Worm (Caenorhabditis elegans): Measurements from ENCODE around the gene gst-4.

gst-4 gene

ce11 chrIV:10144909-10145308 lies 2.9 kb downstream of the gst-4 start:
- TF ChIP-seq ztf-23 (GFP tag; IDR thresholded peaks at IDR 0.05) (no peak), tab-1 (GFP tag; IDR thresholded peaks at IDR 0.05) (no peak), klf-2 (GFP tag; conservative IDR thresholded peaks at IDR 0.05) (no peak), T22C8.4 (GFP tag; IDR thresholded peaks at IDR 0.05) (no peak), med-1 (GFP tag; optimal IDR thresholded peaks at IDR 0.05; ENCODE audit: insufficient read depth) (no peak), flt-1 (GFP tag; IDR thresholded peaks at IDR 0.05) (no peak), cog-1 (tag; optimal IDR thresholded peaks at IDR 0.05) (no peak), ztf-29 (GFP tag; IDR thresholded peaks at IDR 0.05) (no peak), ref-1 (GFP tag; conservative IDR thresholded peaks at IDR 0.05) (no peak)

- TF ChIP-seq flt-1 (GFP tag; IDR thresholded peaks at IDR 0.05) (no peak), klf-2 (GFP tag; conservative IDR thresholded peaks at IDR 0.05) (no peak), med-1 (GFP tag; optimal IDR thresholded peaks at IDR 0.05; ENCODE audit: insufficient read depth) (no peak), ztf-29 (GFP tag; IDR thresholded peaks at IDR 0.05) (no peak), tab-1 (GFP tag; IDR thresholded peaks at IDR 0.05) (no peak), cog-1 (tag; optimal IDR thresholded peaks at IDR 0.05) (no peak), ref-1 (GFP tag; conservative IDR thresholded peaks at IDR 0.05) (no peak), T22C8.4 (GFP tag; IDR thresholded peaks at IDR 0.05) (no peak), ztf-23 (GFP tag; IDR thresholded peaks at IDR 0.05) (no peak)
These were observed 4.9 kb downstream of the gst-4 start, which contains the start of gene T14G10.8 for ce11 chrIV:10146885-10147284. Gene T14G10.8, minus strand, starts transcription at chrIV:10146985.

ce11 chrIV:10148938-10149337 lies 6.9 kb downstream of the gst-4 start, which contains the start of gene pigs-1:
Gene pigs-1, minus strand, starts transcription at chrIV:10149038.
- TF ChIP-seq tab-1 (GFP tag; IDR thresholded peaks at IDR 0.05), result no peak
- TF ChIP-seq flt-1 (GFP tag; IDR thresholded peaks at IDR 0.05), result no peak
- no peak for TF ChIP-seq klf-2 (GFP tag; conservative IDR thresholded peaks at IDR 0.05)
- TF ChIP-seq ref-1 (GFP tag; conservative IDR thresholded peaks at IDR 0.05), result no peak
- TF ChIP-seq med-1 (GFP tag; optimal IDR thresholded peaks at IDR 0.05; ENCODE audit: insufficient read depth), result no peak
- no peak for TF ChIP-seq ztf-29 (GFP tag; IDR thresholded peaks at IDR 0.05)
- TF ChIP-seq cog-1 (tag; optimal IDR thresholded peaks at IDR 0.05), result no peak
- no peak for TF ChIP-seq ztf-23 (GFP tag; IDR thresholded peaks at IDR 0.05)
- no peak for TF ChIP-seq T22C8.4 (GFP tag; IDR thresholded peaks at IDR 0.05)

- TF ChIP-seq med-1 (GFP tag; optimal IDR thresholded peaks at IDR 0.05; ENCODE audit: insufficient read depth) (no peak), T22C8.4 (GFP tag; IDR thresholded peaks at IDR 0.05) (no peak), ztf-23 (GFP tag; IDR thresholded peaks at IDR 0.05) (no peak), klf-2 (GFP tag; conservative IDR thresholded peaks at IDR 0.05) (no peak), ztf-29 (GFP tag; IDR thresholded peaks at IDR 0.05) (no peak), cog-1 (tag; optimal IDR thresholded peaks at IDR 0.05) (no peak), flt-1 (GFP tag; IDR thresholded peaks at IDR 0.05) (no peak), tab-1 (GFP tag; IDR thresholded peaks at IDR 0.05) (no peak), ref-1 (GFP tag; conservative IDR thresholded peaks at IDR 0.05) (no peak)
These were observed 8.6 kb downstream of the gst-4 start, which contains the start of gene tsp-12 for ce11 chrIV:10150552-10151004. Gene tsp-12, minus strand, starts transcription at chrIV:10150602.

- TF ChIP-seq T22C8.4 (GFP tag; IDR thresholded peaks at IDR 0.05) (no peak), flt-1 (GFP tag; IDR thresholded peaks at IDR 0.05) (no peak), ref-1 (GFP tag; conservative IDR thresholded peaks at IDR 0.05) (no peak), ztf-23 (GFP tag; IDR thresholded peaks at IDR 0.05) (no peak), med-1 (GFP tag; optimal IDR thresholded peaks at IDR 0.05; ENCODE audit: insufficient read depth) (no peak), tab-1 (GFP tag; IDR thresholded peaks at IDR 0.05) (no peak), cog-1 (tag; optimal IDR thresholded peaks at IDR 0.05) (no peak), klf-2 (GFP tag; conservative IDR thresholded peaks at IDR 0.05) (no peak), ztf-29 (GFP tag; IDR thresholded peaks at IDR 0.05) (no peak)
These were observed 9.5 kb downstream of the gst-4 start, which contains the start of gene copg-1 for ce11 chrIV:10151439-10151997. Gene copg-1, plus strand, starts transcription at chrIV:10151947.

ce11 chrIV:10153479-10153878 lies 11.5 kb downstream of the gst-4 start:
- TF ChIP-seq klf-2 (GFP tag; conservative IDR thresholded peaks at IDR 0.05) (no peak), ztf-23 (GFP tag; IDR thresholded peaks at IDR 0.05) (no peak), flt-1 (GFP tag; IDR thresholded peaks at IDR 0.05) (no peak), ztf-29 (GFP tag; IDR thresholded peaks at IDR 0.05) (no peak), ref-1 (GFP tag; conservative IDR thresholded peaks at IDR 0.05) (no peak), tab-1 (GFP tag; IDR thresholded peaks at IDR 0.05) (no peak), T22C8.4 (GFP tag; IDR thresholded peaks at IDR 0.05) (no peak), cog-1 (tag; optimal IDR thresholded peaks at IDR 0.05) (no peak), med-1 (GFP tag; optimal IDR thresholded peaks at IDR 0.05; ENCODE audit: insufficient read depth) (no peak)

ce11 chrIV:10155475-10155874 lies 13.4 kb downstream of the gst-4 start, which contains the start of gene ttr-54:
Gene ttr-54, plus strand, starts transcription at chrIV:10155775.
- TF ChIP-seq ztf-23 (GFP tag; IDR thresholded peaks at IDR 0.05), result no peak
- TF ChIP-seq tab-1 (GFP tag; IDR thresholded peaks at IDR 0.05), result no peak
- no peak for TF ChIP-seq med-1 (GFP tag; optimal IDR thresholded peaks at IDR 0.05; ENCODE audit: insufficient read depth)
- TF ChIP-seq flt-1 (GFP tag; IDR thresholded peaks at IDR 0.05), result no peak
- no peak for TF ChIP-seq cog-1 (tag; optimal IDR thresholded peaks at IDR 0.05)
- no peak for TF ChIP-seq ztf-29 (GFP tag; IDR thresholded peaks at IDR 0.05)
- TF ChIP-seq T22C8.4 (GFP tag; IDR thresholded peaks at IDR 0.05), result no peak
- no peak for TF ChIP-seq ref-1 (GFP tag; conservative IDR thresholded peaks at IDR 0.05)
- no peak for TF ChIP-seq klf-2 (GFP tag; conservative IDR thresholded peaks at IDR 0.05)

- TF ChIP-seq med-1 (GFP tag; optimal IDR thresholded peaks at IDR 0.05; ENCODE audit: insufficient read depth) (no peak), klf-2 (GFP tag; conservative IDR thresholded peaks at IDR 0.05) (no peak), ztf-29 (GFP tag; IDR thresholded peaks at IDR 0.05) (no peak), tab-1 (GFP tag; IDR thresholded peaks at IDR 0.05) (no peak), cog-1 (tag; optimal IDR thresholded peaks at IDR 0.05) (no peak), ztf-23 (GFP tag; IDR thresholded peaks at IDR 0.05) (no peak), flt-1 (GFP tag; IDR thresholded peaks at IDR 0.05) (no peak), ref-1 (GFP tag; conservative IDR thresholded peaks at IDR 0.05) (no peak), T22C8.4 (GFP tag; IDR thresholded peaks at IDR 0.05) (no peak)
These were observed 15.0 kb downstream of the gst-4 start for ce11 chrIV:10157034-10157433.

- TF ChIP-seq cog-1 (tag; optimal IDR thresholded peaks at IDR 0.05), result no peak
- no peak for TF ChIP-seq ref-1 (GFP tag; conservative IDR thresholded peaks at IDR 0.05)
- TF ChIP-seq flt-1 (GFP tag; IDR thresholded peaks at IDR 0.05), result no peak
- no peak for TF ChIP-seq ztf-23 (GFP tag; IDR thresholded peaks at IDR 0.05)
- TF ChIP-seq med-1 (GFP tag; optimal IDR thresholded peaks at IDR 0.05; ENCODE audit: insufficient read depth), result no peak
- no peak for TF ChIP-seq tab-1 (GFP tag; IDR thresholded peaks at IDR 0.05)
- no peak for TF ChIP-seq ztf-29 (GFP tag; IDR thresholded peaks at IDR 0.05)
- TF ChIP-seq klf-2 (GFP tag; conservative IDR thresholded peaks at IDR 0.05), result no peak
- no peak for TF ChIP-seq T22C8.4 (GFP tag; IDR thresholded peaks at IDR 0.05)
These were observed 15.6 kb downstream of the gst-4 start, which contains the start of gene ttr-53 for ce11 chrIV:10157489-10158088. Gene ttr-53, plus strand, starts transcription at chrIV:10158038.

All from whole organism, midembryonic.